Fruit fly (Drosophila melanogaster) whole organism, embryonic: ENCODE results near the gene CG15461.

Source experiments
- klu ChIP-seq: fragments of 200-800 bp; sonication (Bioruptor generic); IDR thresholded peaks from 2 replicates; pipeline ENCODE4 v1.3.6; 2022; ENCODE audit warnings: missing biosample characterization, missing genetic modification characterization
- sob ChIP-seq: fragments of 200-800 bp; sonication (Bioruptor generic); IDR thresholded peaks from 2 replicates; pipeline ENCODE4 v1.3.6; 2022; ENCODE audit warnings: missing biosample characterization, missing genetic modification characterization
- toy ChIP-seq: fragments of 200-800 bp; sonication (Bioruptor generic); IDR thresholded peaks from 2 replicates; pipeline ENCODE4 v1.3.6; 2022; ENCODE audit warnings: missing biosample characterization, missing genetic modification characterization

dm6 chrX:20499802-20500201 is 13.8 kb downstream of the CG15461 start:
- TF ChIP-seq klu (no peak), toy (no peak), sob (no peak)
